Fruit fly (Drosophila melanogaster) whole organism, adult: ENCODE results near the gene Adss.

ENCODE experiments used
- CG5204 ChIP-seq: fragments of 200-800 bp; sonication (Bioruptor generic); optimal IDR thresholded peaks from 2 replicates; lab custom pipeline; 2016; ENCODE audit warnings: missing biosample characterization, missing genetic modification characterization
- pad ChIP-seq: fragments of 200-800 bp; sonication (Bioruptor generic); optimal IDR thresholded peaks from 3 replicates; lab custom pipeline; 2017; ENCODE audit warnings: missing biosample characterization, missing genetic modification characterization, mild to moderate bottlenecking, moderate library complexity, missing genetic modification reagents
- tj ChIP-seq: fragments of 200-800 bp; sonication (Bioruptor generic); optimal IDR thresholded peaks from 3 replicates; lab custom pipeline; 2017; ENCODE audit warnings: missing biosample characterization, mild to moderate bottlenecking, missing genetic modification characterization, moderate library complexity

DNA sequence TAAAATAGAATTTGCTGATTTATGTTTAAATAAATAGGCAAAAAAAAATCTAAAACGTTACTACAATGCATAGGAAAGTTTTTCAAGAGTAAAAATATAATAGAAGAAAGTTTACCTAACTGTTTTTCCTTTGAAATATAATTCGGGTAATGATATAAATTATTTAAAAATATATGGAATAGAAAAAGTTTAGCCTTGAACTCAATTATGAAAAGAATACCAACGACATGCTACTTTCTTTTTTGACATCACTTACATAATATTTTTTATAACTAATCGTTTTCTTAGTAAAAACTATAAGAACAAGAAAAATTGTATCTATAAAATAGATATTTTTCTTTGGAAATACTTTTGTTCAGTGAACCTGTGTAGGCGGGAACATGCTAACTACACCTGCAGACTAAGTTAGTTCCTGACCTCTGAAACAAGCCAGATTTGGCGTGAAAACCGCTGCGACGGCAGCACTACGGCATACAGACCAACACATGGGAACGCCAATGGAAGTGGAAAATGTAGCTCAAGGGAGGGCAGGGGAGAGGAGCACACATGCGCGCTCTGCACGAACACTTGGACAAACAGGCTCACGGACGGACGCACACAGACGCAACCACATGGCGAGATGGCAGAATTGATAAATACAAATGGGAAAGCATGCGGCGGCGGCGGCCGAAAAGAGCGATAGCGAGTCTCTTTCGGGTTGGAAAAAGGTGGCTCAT, 806 bp downstream of the Adss start:
- no peak for TF ChIP-seq pad (GFP tag; lab: Kevin White, UChicago)
- TF ChIP-seq tj (GFP tag; lab: Kevin White, UChicago) = peak; percentile 89
- TF ChIP-seq CG5204 (GFP tag; lab: Kevin White, UChicago) = no peak
